Worm (Caenorhabditis elegans): ENCODE measurements around the gene C25F6.8.

The C25F6.8 gene

ce11 chrX:5447941-5448340 is at the start of gene C25F6.8:
C25F6.8 (plus strand) TSS chrX:5448241.
- TF ChIP-seq sea-2 (GFP tag; IDR thresholded peaks at IDR 0.05) = no peak

ce11 chrX:5400524-5400923 is 47.5 kb upstream of the C25F6.8 start, which contains the start of gene scav-1:
scav-1 (minus strand) TSS chrX:5400584.
- TF ChIP-seq pbrm-1 (GFP tag; IDR thresholded peaks at IDR 0.05) (no peak), ceh-58 (GFP tag; IDR thresholded peaks at IDR 0.05) (no peak), ccch-3 (GFP tag; optimal IDR thresholded peaks at IDR 0.05) (no peak), T26A5.8 (tag; optimal IDR thresholded peaks at IDR 0.05) (no peak), F23B12.7 (tag; optimal IDR thresholded peaks at IDR 0.05; ENCODE audit: insufficient read depth) (peak; percentile 7), attf-6 (GFP tag; IDR thresholded peaks at IDR 0.05) (no peak), F57A8.1 (GFP tag; optimal IDR thresholded peaks at IDR 0.05) (no peak), lsy-27 (tag; optimal IDR thresholded peaks at IDR 0.05; ENCODE audit: borderline replicate concordance, insufficient read depth) (no peak), sea-2 (GFP tag; IDR thresholded peaks at IDR 0.05) (no peak), bed-2 (GFP tag; IDR thresholded peaks at IDR 0.05) (no peak), F49E8.2 (tag; optimal IDR thresholded peaks at IDR 0.05; ENCODE audit: insufficient read depth) (no peak), madf-6 (GFP tag; IDR thresholded peaks at IDR 0.05) (no peak), mcd-1 (GFP tag; IDR thresholded peaks at IDR 0.05) (no peak), him-1 (tag; optimal IDR thresholded peaks at IDR 0.05) (no peak), madf-3 (GFP tag; IDR thresholded peaks at IDR 0.05) (no peak), B0035.1 (tag; optimal IDR thresholded peaks at IDR 0.05) (no peak), hmg-1.2 (GFP tag; IDR thresholded peaks at IDR 0.05) (no peak), mel-28 (tag; optimal IDR thresholded peaks at IDR 0.05; ENCODE audit: borderline replicate concordance) (no peak), chd-7 (tag; optimal IDR thresholded peaks at IDR 0.05) (no peak), nhr-179 (tag; optimal IDR thresholded peaks at IDR 0.05) (no peak), unc-62 (GFP tag; optimal IDR thresholded peaks at IDR 0.05) (no peak), madf-10 (tag; optimal IDR thresholded peaks at IDR 0.05) (no peak), repo-1 (tag; optimal IDR thresholded peaks at IDR 0.05) (no peak), let-607 (tag; optimal IDR thresholded peaks at IDR 0.05) (peak; percentile 57 to 85), ets-4 (GFP tag; optimal IDR thresholded peaks at IDR 0.05) (peak; percentile 51), Y79H2A.3 (GFP tag; conservative IDR thresholded peaks at IDR 0.05) (no peak), efl-1 (GFP tag; optimal IDR thresholded peaks at IDR 0.05) (no peak), unc-130 (GFP tag; optimal IDR thresholded peaks at IDR 0.05) (no peak), snpc-3.4 (tag; optimal IDR thresholded peaks at IDR 0.05) (no peak), mxl-1 (tag; optimal IDR thresholded peaks at IDR 0.05) (no peak), C06A6.2 (GFP tag; conservative IDR thresholded peaks at IDR 0.05) (no peak), B0261.1 (tag; optimal IDR thresholded peaks at IDR 0.05) (no peak), D2030.7 (GFP tag; IDR thresholded peaks at IDR 0.05) (no peak), tlf-1 (GFP tag; optimal IDR thresholded peaks at IDR 0.05) (no peak), hrde-1 (tag; optimal IDR thresholded peaks at IDR 0.05; ENCODE audit: borderline replicate concordance) (no peak), ztf-26 (tag; optimal IDR thresholded peaks at IDR 0.05) (no peak), hlh-12 (tag; optimal IDR thresholded peaks at IDR 0.05) (no peak), nhr-80 (tag; optimal IDR thresholded peaks at IDR 0.05) (peak; percentile 95), ZK185.1 (tag; optimal IDR thresholded peaks at IDR 0.05; ENCODE audit: poor library complexity, severe bottlenecking) (no peak), lin-40 (tag; optimal IDR thresholded peaks at IDR 0.05) (no peak), dox-1 (GFP tag; IDR thresholded peaks at IDR 0.05) (peak; percentile 41; the same call in 1 of the 2 replicates)

All from whole organism, young adult.